Fruit fly (Drosophila melanogaster) whole organism, embryonic: ENCODE measurements around the gene temp.
A peak's percentile ranks its signal among the peaks of the same experiment; 100 is the strongest.

Source experiments
- B-H2 ChIP-seq: fragments of 200-800 bp; sonication (Bioruptor generic); optimal IDR thresholded peaks from 2 replicates; lab custom pipeline; 2018; ENCODE audit warnings: missing biosample characterization, mild to moderate bottlenecking, missing genetic modification characterization
- CG11085 ChIP-seq: fragments of 200-800 bp; sonication (Bioruptor generic); IDR thresholded peaks from 2 replicates; pipeline ENCODE4 v1.3.6; 2022; ENCODE audit warnings: missing biosample characterization, missing genetic modification characterization
- CG11093 ChIP-seq: fragments of 200-800 bp; sonication (Bioruptor generic); IDR thresholded peaks from 3 replicates; pipeline ENCODE4 v1.3.6; 2022; ENCODE audit warnings: missing biosample characterization, missing genetic modification characterization
- CG13287 ChIP-seq: fragments of 200-800 bp; sonication (Bioruptor generic); IDR thresholded peaks from 2 replicates; pipeline ENCODE4 v1.3.6; 2022; ENCODE audit warnings: missing biosample characterization, missing genetic modification characterization; ENCODE audit not compliant: partially characterized antibody
- CG13296 ChIP-seq: fragments of 200-800 bp; sonication (Bioruptor generic); optimal IDR thresholded peaks from 3 replicates; lab custom pipeline; 2018; ENCODE audit warnings: missing biosample characterization, mild to moderate bottlenecking, missing genetic modification characterization
- CG15601 ChIP-seq: fragments of 200-800 bp; sonication (Bioruptor generic); optimal IDR thresholded peaks from 3 replicates; lab custom pipeline; 2019; ENCODE audit warnings: missing biosample characterization, mild to moderate bottlenecking, missing genetic modification characterization, moderate library complexity
- CG15696 ChIP-seq: fragments of 200-800 bp; sonication (Bioruptor generic); optimal IDR thresholded peaks from 2 replicates; lab custom pipeline; 2019; ENCODE audit warnings: missing biosample characterization, mild to moderate bottlenecking, missing genetic modification characterization, moderate library complexity
- CG18599 ChIP-seq: fragments of 200-800 bp; sonication (Bioruptor generic); optimal IDR thresholded peaks from 3 replicates; lab custom pipeline; 2017; ENCODE audit warnings: missing biosample characterization, missing genetic modification characterization, mild to moderate bottlenecking, moderate library complexity, missing genetic modification reagents
- CG2712 ChIP-seq: fragments of 200-800 bp; optimal IDR thresholded peaks from 3 replicates; lab custom pipeline; 2019; ENCODE audit warnings: missing biosample characterization, mild to moderate bottlenecking, missing genetic modification characterization, moderate library complexity
- CG2875 ChIP-seq: fragments of 200-800 bp; sonication (Bioruptor generic); optimal IDR thresholded peaks from 2 replicates; lab custom pipeline; 2017; ENCODE audit warnings: missing biosample characterization, mild to moderate bottlenecking, missing genetic modification characterization, missing genetic modification reagents
- CG3407 ChIP-seq: fragments of 200-800 bp; sonication (Bioruptor generic); optimal IDR thresholded peaks from 2 replicates; lab custom pipeline; 2018; ENCODE audit warnings: missing biosample characterization, mild to moderate bottlenecking, missing genetic modification characterization
- CG3847 ChIP-seq: fragments of 200-800 bp; sonication (Bioruptor generic); IDR thresholded peaks from 2 replicates; pipeline ENCODE4 v1.3.6; 2022; ENCODE audit warnings: missing biosample characterization, missing genetic modification characterization
- CG4730 ChIP-seq: fragments of 200-800 bp; sonication (Bioruptor generic); IDR thresholded peaks from 2 replicates; pipeline ENCODE4 v1.3.6; 2022; ENCODE audit warnings: missing biosample characterization, missing genetic modification characterization
- CG4820 ChIP-seq: fragments of 200-800 bp; sonication (Bioruptor generic); optimal IDR thresholded peaks from 3 replicates; lab custom pipeline; 2016; ENCODE audit warnings: missing biosample characterization, missing genetic modification characterization
- CG5180 ChIP-seq: fragments of 200-800 bp; sonication (Bioruptor generic); optimal IDR thresholded peaks from 3 replicates; lab custom pipeline; 2017; ENCODE audit warnings: missing biosample characterization, missing genetic modification characterization, mild to moderate bottlenecking, moderate library complexity, missing genetic modification reagents
- CG6683 ChIP-seq: fragments of 200-800 bp; sonication (Bioruptor generic); optimal IDR thresholded peaks from 2 replicates; lab custom pipeline; 2017; ENCODE audit warnings: missing biosample characterization, mild to moderate bottlenecking, missing genetic modification characterization, missing genetic modification reagents
- CG7963 ChIP-seq: fragments of 200-800 bp; sonication (Bioruptor generic); IDR thresholded peaks from 3 replicates; pipeline ENCODE4 v1.3.6; 2022; ENCODE audit warnings: missing biosample characterization, missing genetic modification characterization; ENCODE audit not compliant: partially characterized antibody
- Camta ChIP-seq: fragments of 200-800 bp; sonication (Bioruptor generic); optimal IDR thresholded peaks from 2 replicates; lab custom pipeline; 2016; ENCODE audit warnings: missing biosample characterization, missing genetic modification characterization
- Dad ChIP-seq: fragments of 200-800 bp; sonication (Bioruptor generic); optimal IDR thresholded peaks from 3 replicates; lab custom pipeline; 2016; ENCODE audit warnings: missing biosample characterization, missing genetic modification characterization
- Dfd ChIP-seq, 2 experiments: fragments of >200 bp; optimal IDR thresholded peaks; 2 replicates each; lab custom pipeline; 2017; ENCODE audit warnings: missing biosample characterization in 2 of 2, missing genetic modification characterization in 2 of 2
- Gug ChIP-seq: fragments of 200-800 bp; sonication (Bioruptor generic); IDR thresholded peaks from 4 replicates; pipeline ENCODE4 v1.3.6; 2022; ENCODE audit warnings: missing biosample characterization, missing genetic modification characterization
- HLH3B ChIP-seq: fragments of 200-800 bp; sonication (Bioruptor generic); IDR thresholded peaks from 2 replicates; pipeline ENCODE4 v1.3.6; 2022; ENCODE audit warnings: missing biosample characterization, missing genetic modification characterization
- Hsf ChIP-seq: fragments of 200-800 bp; sonication (Bioruptor generic); optimal IDR thresholded peaks from 3 replicates; lab custom pipeline; 2016; ENCODE audit warnings: missing biosample characterization, missing genetic modification characterization
- Lhr ChIP-seq: fragments of 200-800 bp; sonication (Bioruptor generic); optimal IDR thresholded peaks from 3 replicates; lab custom pipeline; 2017; ENCODE audit warnings: mild to moderate bottlenecking, missing biosample characterization, missing genetic modification reagents, missing genetic modification characterization
- Med ChIP-seq: fragments of 200-800 bp; sonication (Bioruptor generic); peaks from one replicate; lab custom pipeline; 2016; ENCODE audit warnings: missing biosample characterization, missing genetic modification characterization, mild to moderate bottlenecking, inconsistent platforms, moderate library complexity
- Oli ChIP-seq: fragments of 200-800 bp; sonication (Bioruptor generic); optimal IDR thresholded peaks from 2 replicates; lab custom pipeline; 2018; ENCODE audit warnings: missing biosample characterization, mild to moderate bottlenecking, missing genetic modification characterization, moderate library complexity
- Opbp ChIP-seq: fragments of 200-800 bp; sonication (Bioruptor generic); IDR thresholded peaks from 3 replicates; pipeline ENCODE4 v1.3.6; 2022; ENCODE audit warnings: missing biosample characterization, missing genetic modification characterization; ENCODE audit not compliant: partially characterized antibody
- Taf1 ChIP-seq: fragments of 200-800 bp; sonication (Bioruptor generic); IDR thresholded peaks from 2 replicates; pipeline ENCODE4 v1.3.6; 2022; ENCODE audit warnings: missing biosample characterization, missing genetic modification characterization
- Usf ChIP-seq: fragments of 200-800 bp; sonication (Bioruptor generic); optimal IDR thresholded peaks from 2 replicates; lab custom pipeline; 2017; ENCODE audit warnings: missing genotype, missing biosample characterization, missing genetic modification characterization
- Vsx1 ChIP-seq: fragments of 200-800 bp; sonication (Bioruptor generic); optimal IDR thresholded peaks from 2 replicates; lab custom pipeline; 2017; ENCODE audit warnings: missing biosample characterization, mild to moderate bottlenecking, missing genetic modification characterization, missing genetic modification reagents
- aop ChIP-seq: fragments of 200-800 bp; sonication (Bioruptor generic); IDR thresholded peaks from 2 replicates; pipeline ENCODE4 v1.3.6; 2022; ENCODE audit warnings: missing biosample characterization, missing genetic modification characterization
- fd96Cb ChIP-seq: fragments of 200-800 bp; sonication (Bioruptor generic); optimal IDR thresholded peaks from 2 replicates; lab custom pipeline; 2018; ENCODE audit warnings: missing biosample characterization, mild to moderate bottlenecking, missing genetic modification characterization, moderate library complexity
- ftz-f1 ChIP-seq: fragments of 200-800 bp; sonication (Bioruptor generic); optimal IDR thresholded peaks from 2 replicates; lab custom pipeline; 2016; ENCODE audit warnings: missing biosample characterization, missing genetic modification characterization
- gcm ChIP-seq: fragments of 200-800 bp; sonication (Bioruptor generic); optimal IDR thresholded peaks from 2 replicates; lab custom pipeline; 2019; ENCODE audit warnings: missing biosample characterization, mild to moderate bottlenecking, missing genetic modification characterization, moderate library complexity
- gcm2 ChIP-seq: fragments of 200-800 bp; sonication (Bioruptor generic); optimal IDR thresholded peaks from 2 replicates; lab custom pipeline; 2016; ENCODE audit warnings: missing biosample characterization, missing genetic modification characterization
- hb ChIP-seq: fragments of 200-800 bp; sonication (Bioruptor generic); IDR thresholded peaks from 3 replicates; pipeline ENCODE4 v1.3.6; 2022; ENCODE audit warnings: missing biosample characterization, missing genetic modification characterization; ENCODE audit not compliant: partially characterized antibody
- lbe ChIP-seq: fragments of 200-800 bp; sonication (Bioruptor generic); optimal IDR thresholded peaks from 2 replicates; lab custom pipeline; 2016; ENCODE audit warnings: missing biosample characterization, mild to moderate bottlenecking, missing genetic modification characterization
- lilli ChIP-seq: fragments of 200-800 bp; sonication (Bioruptor generic); optimal IDR thresholded peaks from 3 replicates; lab custom pipeline; 2016; ENCODE audit warnings: missing biosample characterization, missing genetic modification characterization
- lov ChIP-seq, 2 experiments: fragments of 200-800 bp in 1 of 2; fragments of >200 bp in 1 of 2; sonication (Bioruptor generic) in 1 of 2; IDR thresholded peaks in 1 of 2; optimal IDR thresholded peaks in 1 of 2; 2 replicates in 1 of 2; 3 replicates in 1 of 2; pipeline versions ENCODE4 v1.3.6 to Lab custom; 2017 to 2022; ENCODE audit warnings: missing biosample characterization in 1 of 2, missing genetic modification characterization in 1 of 2
- pita ChIP-seq: fragments of 200-800 bp; sonication (Bioruptor generic); optimal IDR thresholded peaks from 2 replicates; lab custom pipeline; 2017; ENCODE audit warnings: missing biosample characterization, mild to moderate bottlenecking, missing genetic modification characterization
- pros ChIP-seq: fragments of 200-800 bp; sonication (Bioruptor generic); optimal IDR thresholded peaks from 3 replicates; lab custom pipeline; 2019; ENCODE audit warnings: missing biosample characterization, mild to moderate bottlenecking, missing genetic modification characterization, moderate library complexity
- ro ChIP-seq: fragments of 200-800 bp; sonication (Bioruptor generic); IDR thresholded peaks from 2 replicates; pipeline ENCODE4 v1.3.6; 2022; ENCODE audit warnings: missing biosample characterization, missing genetic modification characterization
- sens-2 ChIP-seq: fragments of 200-800 bp; sonication (Bioruptor generic); IDR thresholded peaks from 2 replicates; pipeline ENCODE4 v1.3.6; 2022; ENCODE audit warnings: missing biosample characterization, missing genetic modification characterization
- shn ChIP-seq: fragments of 200-800 bp; sonication (Bioruptor generic); optimal IDR thresholded peaks from 3 replicates; lab custom pipeline; 2016; ENCODE audit warnings: missing biosample characterization, missing genetic modification characterization
- slp2 ChIP-seq: fragments of 200-800 bp; sonication (Bioruptor generic); optimal IDR thresholded peaks from 2 replicates; lab custom pipeline; 2016; ENCODE audit warnings: missing biosample characterization, missing genetic modification characterization
- tap ChIP-seq: fragments of 200-800 bp; optimal IDR thresholded peaks from 3 replicates; lab custom pipeline; 2019; ENCODE audit warnings: missing biosample characterization, mild to moderate bottlenecking, missing genetic modification characterization, moderate library complexity
- trem ChIP-seq: fragments of 200-800 bp; optimal IDR thresholded peaks from 3 replicates; lab custom pipeline; 2019; ENCODE audit warnings: missing biosample characterization, mild to moderate bottlenecking, missing genetic modification characterization, moderate library complexity
- wor ChIP-seq: fragments of 200-800 bp; sonication (Bioruptor generic); IDR thresholded peaks from 2 replicates; pipeline ENCODE4 v1.3.6; 2022; ENCODE audit warnings: missing biosample characterization, missing genetic modification characterization
- zf30C ChIP-seq: fragments of 200-800 bp; sonication (Bioruptor generic); optimal IDR thresholded peaks from 3 replicates; lab custom pipeline; 2018; ENCODE audit warnings: missing biosample characterization, mild to moderate bottlenecking, missing genetic modification characterization
- zfh2 ChIP-seq: fragments of 200-800 bp; sonication (Bioruptor generic); optimal IDR thresholded peaks from 2 replicates; lab custom pipeline; 2016; ENCODE audit warnings: missing biosample characterization, missing genetic modification characterization

Gene temp

DNA sequence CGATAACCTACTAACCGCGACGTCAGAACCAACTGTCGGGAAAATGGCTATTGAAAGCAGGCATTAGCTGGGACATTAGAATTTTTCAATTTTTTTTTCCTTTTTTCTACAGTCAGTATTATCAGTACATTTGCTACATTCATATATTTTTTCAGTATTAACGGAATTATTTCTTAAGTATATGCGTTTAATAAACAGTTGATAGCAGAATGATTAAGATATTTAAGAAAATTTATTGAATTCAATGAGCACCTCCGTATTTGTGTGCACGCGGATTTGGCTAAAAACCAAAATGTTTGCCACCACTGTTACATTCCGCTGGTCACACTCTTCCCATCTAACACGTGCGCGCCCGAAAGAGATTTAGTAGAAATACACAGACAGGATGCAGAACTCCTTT is at the start of gene temp, which contains the start of gene CG3071 (continued):
- TF ChIP-seq CG2712 (tag; lab: Kevin White, UChicago) (peak; percentile 72), tap (no peak), CG13296 (peak; percentile 45), Dfd (GFP tag; optimal IDR thresholded peaks at IDR 0.05; lab: Kevin White, UChicago) (no peak), Usf (peak; percentile 37), gcm (peak; percentile 19), Lhr (GFP tag; lab: Kevin White, UChicago) (no peak), slp2 (GFP tag; lab: Kevin White, UChicago) (no peak), zf30C (no peak), CG15601 (peak; percentile 63), wor (GFP tag; lab: Robert Waterston, UW) (no peak), CG2875 (GFP tag; lab: Kevin White, UChicago) (no peak), lbe (peak; percentile 9), ftz-f1 (GFP tag; lab: Kevin White, UChicago) (no peak), trem (tag; lab: Kevin White, UChicago) (peak; percentile 51), CG4820 (GFP tag; lab: Kevin White, UChicago) (peak; percentile 44), Oli (tag; lab: Kevin White, UChicago) (peak; percentile 61), Gug (GFP tag; lab: Robert Waterston, UW) (peak; percentile 54; the same call in 2 of the 4 replicates), CG5180 (GFP tag; lab: Kevin White, UChicago) (peak; percentile 6), fd96Cb (peak; percentile 33), lilli (GFP tag; lab: Kevin White, UChicago) (peak; percentile 70), CG3407 (GFP tag; lab: Kevin White, UChicago) (no peak), CG18599 (GFP tag; lab: Kevin White, UChicago) (peak; percentile 76), pita (GFP tag; lab: Kevin White, UChicago) (no peak), ro (GFP tag; lab: Robert Waterston, UW) (no peak), gcm2 (GFP tag; lab: Kevin White, UChicago) (no peak), zfh2 (GFP tag; lab: Kevin White, UChicago) (peak; percentile 73), CG3847 (GFP tag; lab: Robert Waterston, UW) (peak; percentile 75), HLH3B (GFP tag; lab: Robert Waterston, UW) (no peak), hb (GFP tag; lab: Robert Waterston, UW) (no peak), aop (GFP tag; lab: Robert Waterston, UW) (no peak), Med (peak; percentile 88), Dad (GFP tag; lab: Kevin White, UChicago) (peak; percentile 28), CG11085 (GFP tag; lab: Robert Waterston, UW) (peak; percentile 33; the same call in 1 of the 2 replicates), CG6683 (GFP tag; lab: Kevin White, UChicago) (peak; percentile 8), CG15696 (tag; lab: Kevin White, UChicago) (peak; percentile 68), pros (no peak), CG7963 (GFP tag; lab: Robert Waterston, UW) (no peak), CG4730 (GFP tag; lab: Robert Waterston, UW) (no peak), Hsf (GFP tag; lab: Kevin White, UChicago) (peak; percentile 76), Taf1 (GFP tag; lab: Robert Waterston, UW) (peak; percentile 20; the same call in 1 of the 2 replicates), sens-2 (GFP tag; lab: Robert Waterston, UW) (no peak), CG11093 (GFP tag; lab: Robert Waterston, UW) (no peak; the same call in 2 of the 3 replicates), CG13287 (GFP tag; lab: Robert Waterston, UW) (no peak; the same call in 1 of the 2 replicates), lov (optimal IDR thresholded peaks at IDR 0.05; lab: Kevin White, UChicago) (no peak), lov (GFP tag; IDR thresholded peaks at IDR 0.05; lab: Robert Waterston, UW) (no peak), Camta (GFP tag; lab: Kevin White, UChicago) (peak; percentile 56), Vsx1 (GFP tag; lab: Kevin White, UChicago) (peak; percentile 2), shn (GFP tag; lab: Kevin White, UChicago) (peak; percentile 69), B-H2 (peak; percentile 68), Opbp (GFP tag; lab: Robert Waterston, UW) (no peak)
